Worm (Caenorhabditis elegans): Measurements from ENCODE around the gene aat-3.

aat-3 gene

ce11 chrX:2583135-2583683 lies 31.1 kb downstream of the aat-3 start:
- no peak for TF ChIP-seq unc-62 (GFP tag; optimal IDR thresholded peaks at IDR 0.05)

- TF ChIP-seq unc-62 (GFP tag; optimal IDR thresholded peaks at IDR 0.05): no peak
Measured at ce11 chrX:2585655-2586054, 33.6 kb downstream of the aat-3 start, which contains the start of gene H01M10.2. TSS of gene H01M10.2 (minus strand) at chrX:2585755.

DNA sequence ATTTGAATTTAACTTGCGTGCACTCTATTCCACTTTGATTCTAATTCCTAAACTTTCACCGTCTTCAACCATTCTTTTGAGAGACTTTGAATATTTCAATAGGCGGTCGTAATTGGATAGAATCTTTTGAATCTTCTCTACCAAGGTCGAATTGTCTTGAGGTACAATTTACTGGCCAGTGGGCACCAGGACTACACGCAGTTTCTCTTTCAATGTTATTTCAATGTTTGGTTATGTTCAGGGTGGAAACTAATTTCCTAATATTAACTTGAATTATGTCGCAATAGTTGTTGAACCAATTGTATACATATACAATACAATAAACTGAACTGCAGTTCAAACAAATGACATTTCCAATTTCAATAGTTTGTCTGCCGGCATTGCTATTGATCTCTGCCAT lies 36.0 kb downstream of the aat-3 start:
- TF ChIP-seq unc-62 (GFP tag; optimal IDR thresholded peaks at IDR 0.05): no peak

- no peak for TF ChIP-seq unc-62 (GFP tag; optimal IDR thresholded peaks at IDR 0.05)
Measured at ce11 chrX:2590023-2590422, 38.0 kb downstream of the aat-3 start.

- TF ChIP-seq unc-62 (GFP tag; optimal IDR thresholded peaks at IDR 0.05): no peak
Measured at ce11 chrX:2590777-2591176, 38.7 kb downstream of the aat-3 start.

ce11 chrX:2591586-2592000 lies 39.5 kb downstream of the aat-3 start:
- no peak for TF ChIP-seq unc-62 (GFP tag; optimal IDR thresholded peaks at IDR 0.05)

DNA sequence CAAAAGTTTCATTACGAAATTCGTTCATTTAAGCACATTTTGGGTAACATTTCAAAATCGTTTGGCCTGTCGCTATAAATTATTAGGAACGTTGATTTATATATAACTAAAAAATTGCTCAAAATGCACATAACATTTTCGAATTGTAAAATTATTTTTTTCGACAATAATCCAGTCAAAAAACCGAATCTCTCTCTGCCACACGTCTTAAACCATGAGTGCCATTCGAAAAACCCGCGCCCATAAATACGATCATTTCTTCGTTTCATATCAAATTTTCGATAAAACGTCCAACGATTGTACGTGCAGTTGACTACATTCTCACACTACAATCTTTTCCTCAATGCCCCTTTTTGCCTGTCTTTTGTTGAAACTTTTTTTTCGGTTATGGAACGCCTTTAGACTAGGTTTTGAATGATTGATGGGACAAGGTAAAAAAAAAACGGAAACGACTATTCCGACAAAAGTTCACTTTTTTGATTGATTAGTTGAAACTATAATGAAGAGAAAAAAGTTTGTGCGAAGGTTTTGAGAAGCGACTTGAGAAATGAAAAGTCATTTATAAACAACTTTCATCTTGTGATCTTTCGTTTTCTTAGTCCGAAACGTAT lies 40.7 kb downstream of the aat-3 start:
- TF ChIP-seq unc-62 (GFP tag; optimal IDR thresholded peaks at IDR 0.05): no peak

ce11 chrX:2593703-2594102 lies 41.6 kb downstream of the aat-3 start, which contains the start of the genes nhr-40 and T03G6.7:
TSS of gene nhr-40 (plus strand) at chrX:2594003.
TSS of gene T03G6.7 (plus strand) at chrX:2594039.
- no peak for TF ChIP-seq unc-62 (GFP tag; optimal IDR thresholded peaks at IDR 0.05)

- no peak for TF ChIP-seq unc-62 (GFP tag; optimal IDR thresholded peaks at IDR 0.05)
Measured at ce11 chrX:2595027-2595756, 43.1 kb downstream of the aat-3 start.

ce11 chrX:2595757-2596059 lies 43.6 kb downstream of the aat-3 start:
- TF ChIP-seq unc-62 (GFP tag; optimal IDR thresholded peaks at IDR 0.05): no peak

DNA sequence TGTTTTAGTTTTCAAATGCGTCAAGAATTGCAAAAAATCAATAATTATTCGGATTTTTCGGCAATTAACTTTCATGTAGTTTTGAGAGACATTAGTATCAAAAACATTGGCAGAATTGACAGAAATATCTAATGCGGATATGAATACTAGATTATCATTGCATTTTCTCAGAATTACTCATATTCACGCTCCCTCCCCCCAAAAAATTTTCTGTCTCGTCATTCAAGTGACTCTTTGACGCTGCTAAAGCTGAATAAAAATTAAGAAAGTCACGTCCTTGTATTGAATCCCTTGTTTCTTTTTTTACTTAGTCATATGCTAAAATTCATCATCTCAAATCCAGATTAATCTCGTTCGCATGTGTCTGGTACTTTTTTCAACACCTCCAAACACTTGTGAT lies 44.5 kb downstream of the aat-3 start:
- no peak for TF ChIP-seq unc-62 (GFP tag; optimal IDR thresholded peaks at IDR 0.05)

DNA sequence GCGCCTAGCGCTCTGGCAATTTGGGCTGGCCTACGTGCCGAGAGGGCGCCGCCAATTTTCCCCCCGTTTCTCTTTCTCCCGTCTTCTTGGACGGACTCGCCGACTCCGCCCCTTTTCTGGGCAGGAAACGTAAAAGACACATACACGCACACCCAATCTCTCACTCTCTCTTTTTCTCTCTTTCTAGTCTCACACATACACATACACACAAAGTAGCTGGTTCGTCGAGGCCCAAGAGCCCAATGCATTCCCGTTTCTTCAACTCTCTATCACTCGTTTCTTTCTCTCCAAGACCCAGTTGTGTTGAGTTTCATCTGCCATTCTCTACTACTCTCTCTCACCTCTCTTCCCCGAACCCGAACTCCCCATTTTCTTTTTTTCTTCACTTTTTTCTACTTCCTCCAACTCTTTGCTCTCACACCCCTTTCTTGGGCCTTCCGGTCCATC lies 46.8 kb downstream of the aat-3 start:
- TF ChIP-seq unc-62 (GFP tag; optimal IDR thresholded peaks at IDR 0.05): no peak

ce11 chrX:2601025-2601705 lies 49.1 kb downstream of the aat-3 start:
- no peak for TF ChIP-seq unc-62 (GFP tag; optimal IDR thresholded peaks at IDR 0.05)

DNA sequence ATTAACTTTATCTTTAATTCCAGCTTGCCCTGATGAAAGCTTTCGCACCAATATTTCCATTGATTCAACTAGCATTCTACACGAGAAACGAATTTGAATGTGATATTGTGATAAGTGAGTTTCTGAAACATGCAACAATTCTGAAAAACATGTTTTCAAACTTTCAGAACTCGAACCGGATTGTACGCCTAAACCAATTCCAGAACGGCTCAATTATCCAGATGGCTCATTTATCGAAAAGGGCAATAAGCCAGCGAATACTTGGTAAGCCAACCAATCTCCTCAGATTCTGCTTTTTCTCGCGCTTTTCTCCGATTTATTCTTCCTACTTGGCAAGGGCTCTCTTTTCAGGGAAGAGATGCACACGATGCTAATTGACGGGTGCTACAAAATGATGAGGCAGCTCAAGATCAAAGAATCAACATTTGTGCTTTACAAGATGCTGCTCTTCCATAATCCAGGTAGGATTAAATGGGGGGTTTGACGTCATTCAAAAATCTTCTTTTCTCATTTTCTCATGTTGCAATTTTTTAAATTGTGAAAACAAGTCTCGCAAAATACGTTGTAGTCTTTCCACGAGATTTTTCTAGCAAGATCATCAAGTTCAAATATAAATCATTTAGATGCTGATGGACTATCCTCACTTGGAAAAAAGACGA lies 52.4 kb downstream of the aat-3 start:
- TF ChIP-seq unc-62 (GFP tag; optimal IDR thresholded peaks at IDR 0.05): no peak

All from whole organism, dauer.